Worm (Caenorhabditis elegans) whole organism, late embryonic: ENCODE data around the gene slcf-1.
A peak's percentile ranks its signal among the peaks of the same experiment; 100 is the strongest.

ENCODE experiments used
- C08G9.2 ChIP-seq: sonication (generic microtip); optimal IDR thresholded peaks from 2 replicates; lab custom pipeline; 2016; ENCODE audit warnings: mild to moderate bottlenecking, missing genetic modification characterization, moderate library complexity, missing compliant biosample characterization
- F13H6.1 ChIP-seq: sonication (generic microtip); optimal IDR thresholded peaks from 2 replicates; lab custom pipeline; 2016; ENCODE audit warnings: missing genetic modification characterization, missing compliant biosample characterization
- T23F11.4 ChIP-seq: fragments of 200-800 bp; sonication (Bioruptor generic); optimal IDR thresholded peaks from 2 replicates; lab custom pipeline; 2018; ENCODE audit warnings: mild to moderate bottlenecking, missing genetic modification characterization, missing compliant biosample characterization
- ceh-14 ChIP-seq: sonication (generic microtip); optimal IDR thresholded peaks from 2 replicates; lab custom pipeline; 2016; ENCODE audit warnings: missing genotype, missing genetic modification characterization, missing compliant biosample characterization
- ceh-18 ChIP-seq: sonication (generic microtip); optimal IDR thresholded peaks from 2 replicates; lab custom pipeline; 2016; ENCODE audit warnings: missing genetic modification characterization, missing compliant biosample characterization
- ceh-19 ChIP-seq: fragments of 200-800 bp; sonication (Bioruptor generic); optimal IDR thresholded peaks from 2 replicates; lab custom pipeline; 2018; ENCODE audit warnings: mild to moderate bottlenecking, missing genetic modification characterization, missing compliant biosample characterization
- ceh-24 ChIP-seq: sonication (generic microtip); optimal IDR thresholded peaks from 2 replicates; lab custom pipeline; 2016; ENCODE audit warnings: mild to moderate bottlenecking, missing genetic modification characterization, missing compliant biosample characterization
- ceh-30 ChIP-seq: fragments of 150-350 bp; optimal IDR thresholded peaks from 2 replicates; lab custom pipeline; 2014; ENCODE audit warnings: missing biosample characterization, missing genetic modification characterization
- ceh-31 ChIP-seq: sonication (generic microtip); optimal IDR thresholded peaks from 2 replicates; lab custom pipeline; 2016; ENCODE audit warnings: missing genetic modification characterization, missing compliant biosample characterization
- ceh-34 ChIP-seq: sonication (generic microtip); optimal IDR thresholded peaks from 2 replicates; lab custom pipeline; 2016; ENCODE audit warnings: mild to moderate bottlenecking, missing genetic modification characterization, missing compliant biosample characterization
- ceh-48 ChIP-seq: sonication (generic microtip); optimal IDR thresholded peaks from 2 replicates; lab custom pipeline; 2016; ENCODE audit warnings: missing genetic modification characterization, inconsistent platforms, missing compliant biosample characterization
- ceh-6 ChIP-seq: fragments of 200-800 bp; sonication (Bioruptor generic); optimal IDR thresholded peaks from 2 replicates; lab custom pipeline; 2018; ENCODE audit warnings: mild to moderate bottlenecking, missing genetic modification characterization, missing compliant biosample characterization
- ceh-9 ChIP-seq: sonication (generic microtip); optimal IDR thresholded peaks from 2 replicates; lab custom pipeline; 2016; ENCODE audit warnings: mild to moderate bottlenecking, missing genetic modification characterization, inconsistent platforms, missing compliant biosample characterization
- dmd-4 ChIP-seq: sonication (generic microtip); optimal IDR thresholded peaks from 2 replicates; lab custom pipeline; 2016; ENCODE audit warnings: borderline replicate concordance, missing genetic modification characterization, missing compliant biosample characterization
- elt-2 ChIP-seq: sonication (generic microtip); optimal IDR thresholded peaks from 2 replicates; lab custom pipeline; 2016; ENCODE audit warnings: missing genetic modification reagents, missing genetic modification characterization, missing compliant biosample characterization
- elt-4 ChIP-seq: sonication (generic microtip); optimal IDR thresholded peaks from 2 replicates; lab custom pipeline; 2016; ENCODE audit warnings: missing genetic modification characterization, missing compliant biosample characterization
- fkh-6 ChIP-seq: sonication (generic microtip); optimal IDR thresholded peaks from 2 replicates; lab custom pipeline; 2016; ENCODE audit warnings: missing genetic modification characterization, missing compliant biosample characterization
- gmeb-2 ChIP-seq: sonication (generic microtip); optimal IDR thresholded peaks from 2 replicates; lab custom pipeline; 2016; ENCODE audit warnings: missing genetic modification characterization, inconsistent platforms, missing compliant biosample characterization
- hlh-13 ChIP-seq: fragments of 200-800 bp; sonication (Bioruptor generic); optimal IDR thresholded peaks from 2 replicates; lab custom pipeline; 2018; ENCODE audit warnings: mild to moderate bottlenecking, missing genetic modification characterization, missing compliant biosample characterization
- hlh-15 ChIP-seq: sonication (generic microtip); optimal IDR thresholded peaks from 2 replicates; lab custom pipeline; 2016; ENCODE audit warnings: missing genetic modification characterization, missing compliant biosample characterization
- hlh-30 ChIP-seq: sonication (generic microtip); optimal IDR thresholded peaks from 2 replicates; lab custom pipeline; 2017; ENCODE audit warnings: antibody characterized with exemption, missing genetic modification characterization, missing compliant biosample characterization; ENCODE audit not compliant: insufficient read depth
- hlh-6 ChIP-seq: sonication (generic microtip); optimal IDR thresholded peaks from 2 replicates; lab custom pipeline; 2016; ENCODE audit warnings: missing genotype, missing genetic modification characterization, missing compliant biosample characterization
- hlh-8 ChIP-seq: sonication (generic microtip); optimal IDR thresholded peaks from 2 replicates; lab custom pipeline; 2016; ENCODE audit warnings: missing genotype, missing genetic modification characterization, missing compliant biosample characterization
- lim-6 ChIP-seq: sonication (generic microtip); optimal IDR thresholded peaks from 2 replicates; lab custom pipeline; 2016; ENCODE audit warnings: missing genetic modification characterization, missing compliant biosample characterization
- mec-3 ChIP-seq: sonication (generic microtip); optimal IDR thresholded peaks from 2 replicates; lab custom pipeline; 2016; ENCODE audit warnings: borderline replicate concordance, missing genetic modification characterization, missing compliant biosample characterization
- nhr-232 ChIP-seq: sonication (generic microtip); optimal IDR thresholded peaks from 2 replicates; lab custom pipeline; 2016; ENCODE audit warnings: missing genetic modification characterization, missing compliant biosample characterization
- npax-4 ChIP-seq: sonication (generic microtip); optimal IDR thresholded peaks from 2 replicates; lab custom pipeline; 2016; ENCODE audit warnings: missing genetic modification characterization, missing compliant biosample characterization
- pax-1 ChIP-seq: fragments of 150-350 bp; optimal IDR thresholded peaks from 2 replicates; lab custom pipeline; 2014; ENCODE audit warnings: missing biosample characterization, missing genetic modification characterization
- pha-4 ChIP-seq: fragments of 150-350 bp; optimal IDR thresholded peaks from 2 replicates; lab custom pipeline; 2018; ENCODE audit warnings: missing biosample characterization, missing genetic modification reagents, missing genetic modification characterization
- rnt-1 ChIP-seq: sonication (generic microtip); optimal IDR thresholded peaks from 2 replicates; lab custom pipeline; 2016; ENCODE audit warnings: missing genetic modification characterization, missing compliant biosample characterization
- sdc-2 ChIP-seq: sonication (generic microtip); optimal IDR thresholded peaks from 2 replicates; lab custom pipeline; 2016; ENCODE audit warnings: missing genotype, missing genetic modification characterization, missing compliant biosample characterization
- sox-2 ChIP-seq: fragments of 200-800 bp; sonication (Bioruptor generic); IDR thresholded peaks from 2 replicates; pipeline ENCODE4 v1.3.6; 2022; ENCODE audit warnings: missing genetic modification reagents, missing genetic modification characterization, missing compliant biosample characterization
- syd-9 ChIP-seq: sonication (generic microtip); optimal IDR thresholded peaks from 2 replicates; lab custom pipeline; 2016; ENCODE audit warnings: mild to moderate bottlenecking, missing genetic modification characterization, moderate library complexity, missing compliant biosample characterization
- tbx-2 ChIP-seq: sonication (generic microtip); optimal IDR thresholded peaks from 2 replicates; lab custom pipeline; 2016; ENCODE audit warnings: missing genetic modification characterization, missing compliant biosample characterization
- tbx-7 ChIP-seq: sonication (generic microtip); optimal IDR thresholded peaks from 2 replicates; lab custom pipeline; 2016; ENCODE audit warnings: missing genotype, missing genetic modification characterization, missing compliant biosample characterization
- ttx-3 ChIP-seq: sonication (generic microtip); optimal IDR thresholded peaks from 2 replicates; lab custom pipeline; 2016; ENCODE audit warnings: missing genetic modification reagents, missing genetic modification characterization, missing compliant biosample characterization
- unc-42 ChIP-seq: sonication (generic microtip); optimal IDR thresholded peaks from 2 replicates; lab custom pipeline; 2016; ENCODE audit warnings: missing genotype, missing genetic modification characterization, missing compliant biosample characterization
- unc-55 ChIP-seq: sonication (generic microtip); optimal IDR thresholded peaks from 2 replicates; lab custom pipeline; 2017; ENCODE audit warnings: missing biosample characterization, missing genetic modification reagents, missing genetic modification characterization
- zip-5 ChIP-seq: sonication (generic microtip); optimal IDR thresholded peaks from 2 replicates; lab custom pipeline; 2016; ENCODE audit warnings: missing genetic modification characterization, missing compliant biosample characterization

slcf-1 gene

ce11 chrX:10532180-10532833 lies 3.2 kb downstream of the slcf-1 start:
- TF ChIP-seq elt-2 (tag; lab: Kevin White, UChicago) (peak; percentile 60), fkh-6 (tag; lab: Kevin White, UChicago) (no peak)

DNA sequence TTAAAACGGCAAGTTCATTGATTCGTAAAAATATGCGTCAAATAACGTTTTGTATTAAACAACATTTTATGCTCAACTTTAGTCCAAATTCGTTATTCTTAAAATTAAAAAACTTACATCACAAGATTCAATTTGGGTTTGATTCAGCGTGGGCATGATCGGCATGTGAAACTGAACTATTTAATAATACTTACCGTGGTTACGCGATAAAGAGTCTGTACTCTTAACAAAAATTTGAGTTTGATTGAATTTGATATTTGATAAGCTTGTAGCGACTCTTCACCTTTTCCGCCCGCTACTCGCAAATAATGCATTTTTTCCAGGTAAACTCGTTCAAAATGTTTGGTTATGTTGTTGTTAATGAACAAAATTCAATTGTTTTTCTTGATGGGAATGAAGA lies 4.4 kb downstream of the slcf-1 start, which contains the start of gene glo-3:
glo-3 (plus strand) TSS at position 253 of the 400 bp plus-strand sequence.
- TF ChIP-seq dmd-4 (tag; lab: Kevin White, UChicago) (no peak), tbx-7 (no peak), pha-4 (tag; lab: Kevin White, UChicago) (no peak), unc-55 (no peak), ceh-6 (GFP tag; lab: Kevin White, UChicago) (no peak), ceh-14 (tag; lab: Kevin White, UChicago) (no peak), npax-4 (no peak), elt-4 (tag; lab: Kevin White, UChicago) (no peak), hlh-8 (tag; lab: Kevin White, UChicago) (no peak), C08G9.2 (no peak), hlh-13 (GFP tag; lab: Kevin White, UChicago) (no peak), rnt-1 (tag; lab: Kevin White, UChicago) (no peak), ceh-48 (tag; lab: Kevin White, UChicago) (no peak), nhr-232 (tag; lab: Kevin White, UChicago) (no peak), fkh-6 (tag; lab: Kevin White, UChicago) (no peak), ceh-31 (tag; lab: Kevin White, UChicago) (no peak), gmeb-2 (tag; lab: Kevin White, UChicago) (no peak), tbx-2 (tag; lab: Kevin White, UChicago) (no peak), lim-6 (no peak), F13H6.1 (tag; lab: Kevin White, UChicago) (no peak)

DNA sequence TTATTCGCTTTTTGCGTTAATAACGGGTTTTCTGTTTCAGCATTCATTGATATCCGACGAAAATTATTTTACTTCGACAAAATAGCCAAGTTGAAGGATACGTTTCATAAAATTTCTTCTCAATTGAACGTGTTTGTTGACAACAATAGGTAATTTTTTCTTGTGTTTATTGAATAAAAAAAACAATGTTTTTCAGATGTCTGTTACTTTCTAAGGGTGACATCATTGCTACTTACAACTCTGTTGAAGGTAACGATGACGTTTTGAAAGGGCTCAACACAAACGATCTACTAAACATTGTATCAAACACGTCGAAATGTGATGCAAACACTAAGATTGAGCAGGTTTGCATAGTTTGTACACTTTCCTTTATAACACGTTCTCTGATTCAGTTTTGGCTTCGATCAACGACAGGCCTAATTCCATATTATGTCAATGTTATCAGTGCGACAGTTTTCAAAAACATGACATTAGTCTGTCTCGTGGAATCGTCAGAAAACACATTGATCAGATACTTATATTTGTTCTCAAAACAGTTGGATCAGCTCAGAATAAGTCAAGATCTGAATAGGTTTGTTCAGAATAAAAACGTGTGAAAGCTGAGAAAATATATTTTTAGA lies 5.6 kb downstream of the slcf-1 start:
- TF ChIP-seq T23F11.4 (GFP tag; lab: Kevin White, UChicago): no peak

DNA sequence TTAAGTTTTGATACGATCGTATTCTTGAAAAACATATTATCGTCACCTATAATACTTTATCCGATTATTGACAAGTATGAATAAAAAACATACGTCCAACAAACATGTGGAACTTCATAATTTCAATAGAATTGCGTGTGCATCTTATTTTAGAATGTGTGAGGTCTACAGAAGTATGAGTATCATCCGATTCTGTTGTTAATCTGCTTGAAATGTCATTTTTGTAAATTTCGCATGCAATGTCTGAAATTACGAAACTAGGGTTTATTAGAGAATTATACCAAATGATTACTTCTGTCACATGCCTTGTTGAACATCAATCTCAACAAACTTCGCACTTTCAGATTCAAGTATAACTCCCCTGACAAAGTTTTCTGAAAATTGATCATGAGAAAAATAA lies 12.7 kb downstream of the slcf-1 start:
- no peak for TF ChIP-seq npax-4
- TF ChIP-seq ttx-3 (tag; lab: Kevin White, UChicago): no peak
- TF ChIP-seq mec-3 (tag; lab: Kevin White, UChicago): no peak

DNA sequence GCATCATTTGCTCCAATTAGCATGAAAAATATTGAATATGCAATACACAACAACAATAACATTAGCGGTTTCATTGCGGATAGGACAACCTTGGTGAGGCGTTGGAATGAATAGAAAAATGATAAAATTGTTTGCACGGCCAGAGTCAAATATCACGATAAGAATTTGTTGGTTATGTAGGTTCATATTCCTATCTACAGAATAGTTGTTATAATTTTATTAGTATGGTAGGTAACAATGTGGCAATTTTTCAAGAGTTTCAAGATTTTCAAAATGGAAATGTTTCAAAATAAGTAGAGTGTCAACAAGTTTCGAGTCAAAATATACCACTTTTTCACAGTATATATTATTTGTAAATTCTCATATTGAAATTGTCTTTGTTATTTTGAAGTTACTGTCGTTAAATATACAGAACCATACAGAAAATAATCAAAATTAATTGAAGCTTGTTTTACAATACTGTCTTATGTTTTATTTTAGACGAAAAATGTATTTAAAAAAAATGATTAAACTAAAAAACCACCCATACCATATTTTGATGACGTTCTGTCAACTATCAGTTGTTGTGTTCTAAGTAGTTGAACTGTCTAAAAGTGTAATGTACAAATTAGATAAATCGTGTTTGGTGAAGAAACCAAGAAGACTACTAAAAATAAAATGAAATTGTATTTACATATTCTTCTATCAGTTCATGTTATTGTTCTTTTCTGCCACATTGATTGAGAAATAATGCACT lies 13.4 kb downstream of the slcf-1 start, which contains the start of the genes F59F5.3 and F59F5.4:
F59F5.3 (minus strand) TSS at position 101 of the 736 bp plus-strand sequence.
F59F5.4 (plus strand) TSS at position 686 of the 736 bp plus-strand sequence.
- TF ChIP-seq ceh-6 (GFP tag; lab: Kevin White, UChicago): no peak
- no peak for TF ChIP-seq syd-9
- no peak for TF ChIP-seq ceh-24 (tag; lab: Kevin White, UChicago)
- no peak for TF ChIP-seq pax-1
- no peak for TF ChIP-seq ceh-31 (tag; lab: Kevin White, UChicago)
- TF ChIP-seq unc-42: no peak
- TF ChIP-seq ceh-19 (GFP tag; lab: Kevin White, UChicago): no peak
- TF ChIP-seq sox-2: no peak
- no peak for TF ChIP-seq hlh-8 (tag; lab: Kevin White, UChicago)
- TF ChIP-seq unc-55: no peak
- no peak for TF ChIP-seq T23F11.4 (GFP tag; lab: Kevin White, UChicago)
- TF ChIP-seq hlh-15: no peak
- no peak for TF ChIP-seq sdc-2 (tag; lab: Kevin White, UChicago)
- no peak for TF ChIP-seq ceh-34 (tag; lab: Kevin White, UChicago)
- no peak for TF ChIP-seq ceh-9 (tag; lab: Kevin White, UChicago)
- TF ChIP-seq hlh-30 (tag; lab: Kevin White, UChicago): no peak
- TF ChIP-seq zip-5 (tag; lab: Kevin White, UChicago): no peak
- TF ChIP-seq ceh-18 (tag; lab: Kevin White, UChicago): no peak
- no peak for TF ChIP-seq ceh-30 (tag; lab: Kevin White, UChicago)
- TF ChIP-seq hlh-6: no peak
